Fruit fly (Drosophila melanogaster): ENCODE data around the gene CG14285.

DNA sequence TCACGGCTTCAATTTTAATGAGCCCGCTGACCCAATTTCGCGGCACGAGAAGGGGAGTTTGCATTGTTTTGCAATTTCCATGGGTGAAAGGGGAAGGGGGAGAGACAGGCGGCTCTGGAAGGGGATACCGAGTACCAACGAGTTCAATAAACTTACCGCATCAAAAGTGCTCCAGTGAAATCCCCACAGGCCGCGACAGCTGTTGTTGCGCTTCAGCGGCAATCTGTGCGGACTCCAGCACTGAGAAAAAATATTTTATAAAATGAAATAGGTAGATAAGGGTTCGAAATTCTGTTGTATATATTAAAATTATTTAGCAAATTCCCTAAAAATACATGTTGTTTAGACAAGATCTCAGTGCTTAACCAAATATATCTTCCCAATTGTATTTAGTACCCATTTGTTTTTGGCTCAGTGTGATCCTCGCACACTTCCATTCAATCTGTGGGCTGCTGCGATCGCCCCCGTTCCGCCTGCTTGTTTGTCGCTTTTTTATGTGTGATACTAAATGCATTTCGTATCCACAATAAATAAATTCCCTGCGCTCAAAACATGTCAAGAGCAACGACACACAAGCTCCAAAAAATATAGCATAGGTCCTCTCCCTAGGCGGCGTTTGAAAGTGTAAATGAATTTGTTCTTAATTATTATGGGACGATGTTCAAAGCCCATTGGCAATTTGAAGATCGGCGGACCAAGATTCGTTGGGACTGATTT is 29.2 kb upstream of the CG14285 start:
- no peak for TF ChIP-seq Sin3A (optimal IDR thresholded peaks at IDR 0.05)
- TF ChIP-seq psq (optimal IDR thresholded peaks at IDR 0.05) = no peak
- no peak for TF ChIP-seq insv (optimal IDR thresholded peaks at IDR 0.05)
- TF ChIP-seq h (optimal IDR thresholded peaks at IDR 0.05) = no peak
